Fruit fly (Drosophila melanogaster) whole organism, embryonic: ENCODE data around the gene CHOp24.

ENCODE experiments used
- ATbp ChIP-seq: fragments of 200-800 bp; sonication (Bioruptor generic); optimal IDR thresholded peaks from 2 replicates; lab custom pipeline; 2017; ENCODE audit warnings: missing biosample characterization, mild to moderate bottlenecking, missing genetic modification characterization, missing genetic modification reagents
- Atf-2 ChIP-seq: fragments of 200-800 bp; sonication (Bioruptor generic); optimal IDR thresholded peaks from 2 replicates; lab custom pipeline; 2016; ENCODE audit warnings: missing biosample characterization, missing genetic modification characterization
- C15 ChIP-seq: fragments of 200-800 bp; sonication (Bioruptor generic); IDR thresholded peaks from 3 replicates; pipeline ENCODE4 v1.3.6; 2022; ENCODE audit warnings: missing biosample characterization, missing genetic modification characterization
- CG1024 ChIP-seq: fragments of 200-800 bp; sonication (Bioruptor generic); IDR thresholded peaks from 2 replicates; pipeline ENCODE4 v1.3.6; 2022; ENCODE audit warnings: missing biosample characterization, missing genetic modification characterization
- CG10654 ChIP-seq: fragments of 200-800 bp; sonication (Bioruptor generic); optimal IDR thresholded peaks from 2 replicates; lab custom pipeline; 2016; ENCODE audit warnings: missing biosample characterization, missing genetic modification characterization
- CG12236 ChIP-seq: fragments of 200-800 bp; sonication (Bioruptor generic); optimal IDR thresholded peaks from 2 replicates; lab custom pipeline; 2016; ENCODE audit warnings: missing biosample characterization, missing genetic modification characterization
- CG13123 ChIP-seq: fragments of 200-800 bp; sonication (Bioruptor generic); optimal IDR thresholded peaks from 2 replicates; lab custom pipeline; 2016; ENCODE audit warnings: missing biosample characterization, missing genetic modification characterization
- CG14441 ChIP-seq: fragments of 200-800 bp; sonication (Bioruptor generic); IDR thresholded peaks from 2 replicates; pipeline ENCODE4 v1.3.6; 2022; ENCODE audit warnings: missing biosample characterization, missing genetic modification characterization
- CG15073 ChIP-seq: fragments of 200-800 bp; sonication (Bioruptor generic); optimal IDR thresholded peaks from 2 replicates; lab custom pipeline; 2016; ENCODE audit warnings: missing biosample characterization, missing genetic modification characterization
- CG15696 ChIP-seq: fragments of 200-800 bp; sonication (Bioruptor generic); optimal IDR thresholded peaks from 2 replicates; lab custom pipeline; 2019; ENCODE audit warnings: missing biosample characterization, mild to moderate bottlenecking, missing genetic modification characterization, moderate library complexity
- CG17612 ChIP-seq: fragments of 200-800 bp; sonication (Bioruptor generic); IDR thresholded peaks from 2 replicates; pipeline ENCODE4 v1.3.6; 2022; ENCODE audit warnings: missing biosample characterization, missing genetic modification characterization
- CG31365 ChIP-seq: fragments of 200-800 bp; sonication (Bioruptor generic); optimal IDR thresholded peaks from 2 replicates; lab custom pipeline; 2018; ENCODE audit warnings: missing biosample characterization, mild to moderate bottlenecking, missing genetic modification characterization
- CG32772 ChIP-seq: fragments of 200-800 bp; sonication (Bioruptor generic); IDR thresholded peaks from 2 replicates; pipeline ENCODE4 v1.3.6; 2022; ENCODE audit warnings: missing biosample characterization, missing genetic modification characterization
- CG3838 ChIP-seq: fragments of 200-800 bp; sonication (Bioruptor generic); optimal IDR thresholded peaks from 3 replicates; lab custom pipeline; 2016; ENCODE audit warnings: missing biosample characterization, missing genetic modification characterization
- CG3995 ChIP-seq: fragments of 200-800 bp; sonication (Bioruptor generic); optimal IDR thresholded peaks from 3 replicates; lab custom pipeline; 2016; ENCODE audit warnings: missing biosample characterization, missing genetic modification characterization
- CG6689 ChIP-seq: fragments of 200-800 bp; sonication (Bioruptor generic); IDR thresholded peaks from 2 replicates; pipeline ENCODE4 v1.3.6; 2022; ENCODE audit warnings: missing biosample characterization, missing genetic modification characterization
- CG6765 ChIP-seq: fragments of 200-800 bp; sonication (Bioruptor generic); optimal IDR thresholded peaks from 3 replicates; lab custom pipeline; 2017; ENCODE audit warnings: missing biosample characterization, mild to moderate bottlenecking, missing genetic modification characterization
- CG7556 ChIP-seq: fragments of 200-800 bp; sonication (Bioruptor generic); optimal IDR thresholded peaks from 2 replicates; lab custom pipeline; 2017; ENCODE audit warnings: missing biosample characterization, mild to moderate bottlenecking, missing genetic modification characterization
- CG8089 ChIP-seq: fragments of 200-800 bp; sonication (Bioruptor generic); optimal IDR thresholded peaks from 3 replicates; lab custom pipeline; 2016; ENCODE audit warnings: missing biosample characterization, missing genetic modification characterization
- CoRest ChIP-seq: fragments of 200-800 bp; sonication (Bioruptor generic); optimal IDR thresholded peaks from 3 replicates; lab custom pipeline; 2018; ENCODE audit warnings: missing biosample characterization, mild to moderate bottlenecking, missing genetic modification characterization, moderate library complexity
- Dbx ChIP-seq: fragments of 200-800 bp; sonication (Bioruptor generic); IDR thresholded peaks from 3 replicates; pipeline ENCODE4 v1.3.6; 2022; ENCODE audit warnings: missing biosample characterization, missing genetic modification characterization
- E2f2 ChIP-seq: fragments of 200-800 bp; sonication (Bioruptor generic); IDR thresholded peaks from 2 replicates; pipeline ENCODE4 v1.3.6; 2022; ENCODE audit warnings: missing biosample characterization, missing genetic modification characterization
- H2.0 ChIP-seq: fragments of 200-800 bp; sonication (Bioruptor generic); IDR thresholded peaks from 2 replicates; pipeline ENCODE4 v1.3.6; 2022; ENCODE audit warnings: missing biosample characterization, missing genetic modification characterization
- Lpt ChIP-seq: fragments of >200 bp; optimal IDR thresholded peaks from 2 replicates; lab custom pipeline; 2018; ENCODE audit warnings: missing biosample characterization, missing genetic modification characterization
- MBD-R2 ChIP-seq: fragments of 200-800 bp; sonication (Bioruptor generic); IDR thresholded peaks from 2 replicates; pipeline ENCODE4 v1.3.6; 2022; ENCODE audit warnings: missing biosample characterization, missing genetic modification characterization
- Mad ChIP-seq: fragments of 200-800 bp; sonication (Bioruptor generic); optimal IDR thresholded peaks from 2 replicates; lab custom pipeline; 2016; ENCODE audit warnings: missing biosample characterization, missing genetic modification characterization
- Max ChIP-seq: fragments of 200-800 bp; sonication (Bioruptor generic); optimal IDR thresholded peaks from 2 replicates; lab custom pipeline; 2016; ENCODE audit warnings: missing biosample characterization, mild to moderate bottlenecking, missing genetic modification characterization
- NC2α ChIP-seq: fragments of 200-800 bp; sonication (Bioruptor generic); optimal IDR thresholded peaks from 2 replicates; lab custom pipeline; 2016; ENCODE audit warnings: missing biosample characterization, missing genetic modification characterization
- NK7.1 ChIP-seq: fragments of 200-800 bp; sonication (Bioruptor generic); optimal IDR thresholded peaks from 3 replicates; lab custom pipeline; 2016; ENCODE audit warnings: missing biosample characterization, missing genetic modification characterization
- Nf-YB ChIP-seq: fragments of 200-800 bp; sonication (Bioruptor generic); optimal IDR thresholded peaks from 3 replicates; lab custom pipeline; 2019; ENCODE audit warnings: missing biosample characterization, mild to moderate bottlenecking, missing genetic modification characterization, moderate library complexity
- Pdp1 ChIP-seq, 2 experiments: fragments of 200-800 bp; sonication (Bioruptor generic); optimal IDR thresholded peaks; 3 replicates each; lab custom pipeline; 2016; ENCODE audit warnings: missing biosample characterization in 2 of 2, missing genetic modification characterization in 2 of 2, mild to moderate bottlenecking in 1 of 2, moderate library complexity in 1 of 2
- Ptx1 ChIP-seq: fragments of 200-800 bp; sonication (Bioruptor generic); IDR thresholded peaks from 2 replicates; pipeline ENCODE4 v1.3.6; 2022; ENCODE audit warnings: missing biosample characterization, missing genetic modification characterization
- cas ChIP-seq: fragments of 200-800 bp; sonication (Bioruptor generic); IDR thresholded peaks from 2 replicates; pipeline ENCODE4 v1.3.6; 2022; ENCODE audit warnings: missing biosample characterization, missing genetic modification characterization
- dm ChIP-seq: fragments of 200-800 bp; sonication (Bioruptor generic); optimal IDR thresholded peaks from 3 replicates; lab custom pipeline; 2016; ENCODE audit warnings: missing biosample characterization, missing genetic modification characterization
- dmrt99B ChIP-seq: fragments of 200-800 bp; sonication (Bioruptor generic); optimal IDR thresholded peaks from 2 replicates; lab custom pipeline; 2018; ENCODE audit warnings: missing biosample characterization, mild to moderate bottlenecking, missing genetic modification characterization, moderate library complexity
- dpn ChIP-seq, 2 experiments: fragments of 200-800 bp; sonication (Bioruptor generic); optimal IDR thresholded peaks; 3 replicates each; lab custom pipeline; 2016; ENCODE audit warnings: missing biosample characterization in 2 of 2, missing genetic modification characterization in 2 of 2
- fd64A ChIP-seq: fragments of 200-800 bp; sonication (Bioruptor generic); optimal IDR thresholded peaks from 3 replicates; lab custom pipeline; 2018; ENCODE audit warnings: missing biosample characterization, mild to moderate bottlenecking, missing genetic modification characterization
- fd96Cb ChIP-seq: fragments of 200-800 bp; sonication (Bioruptor generic); optimal IDR thresholded peaks from 2 replicates; lab custom pipeline; 2018; ENCODE audit warnings: missing biosample characterization, mild to moderate bottlenecking, missing genetic modification characterization, moderate library complexity
- ftz-f1 ChIP-seq: fragments of 200-800 bp; sonication (Bioruptor generic); optimal IDR thresholded peaks from 2 replicates; lab custom pipeline; 2016; ENCODE audit warnings: missing biosample characterization, missing genetic modification characterization
- gcm2 ChIP-seq: fragments of 200-800 bp; sonication (Bioruptor generic); optimal IDR thresholded peaks from 2 replicates; lab custom pipeline; 2016; ENCODE audit warnings: missing biosample characterization, missing genetic modification characterization
- grau ChIP-seq: fragments of 200-800 bp; optimal IDR thresholded peaks from 3 replicates; lab custom pipeline; 2019; ENCODE audit warnings: missing biosample characterization, mild to moderate bottlenecking, missing genetic modification characterization, moderate library complexity
- jigr1 ChIP-seq: fragments of 200-800 bp; sonication (Bioruptor generic); IDR thresholded peaks from 3 replicates; pipeline ENCODE4 v1.3.6; 2022; ENCODE audit warnings: missing biosample characterization, missing genetic modification characterization
- lola ChIP-seq, 3 experiments: fragments of >200 bp in 2 of 3; fragments of 200-800 bp in 1 of 3; sonication (Bioruptor generic) in 1 of 3; optimal IDR thresholded peaks; 2 replicates each; lab custom pipeline; 2017 to 2019; ENCODE audit warnings: missing biosample characterization in 3 of 3, missing genetic modification characterization in 3 of 3, mild to moderate bottlenecking in 1 of 3, moderate library complexity in 1 of 3
- ranshi ChIP-seq: fragments of 200-800 bp; sonication (Bioruptor generic); IDR thresholded peaks from 2 replicates; pipeline ENCODE4 v1.3.6; 2022; ENCODE audit warnings: missing biosample characterization, missing genetic modification characterization
- run ChIP-seq: fragments of 200-800 bp; sonication (Bioruptor generic); optimal IDR thresholded peaks from 3 replicates; lab custom pipeline; 2018; ENCODE audit warnings: missing biosample characterization, mild to moderate bottlenecking, missing genetic modification characterization
- sob ChIP-seq: fragments of 200-800 bp; sonication (Bioruptor generic); IDR thresholded peaks from 2 replicates; pipeline ENCODE4 v1.3.6; 2022; ENCODE audit warnings: missing biosample characterization, missing genetic modification characterization
- tgo ChIP-seq: fragments of 200-800 bp; sonication (Bioruptor generic); IDR thresholded peaks from 3 replicates; pipeline ENCODE4 v1.3.6; 2022; ENCODE audit warnings: missing biosample characterization, missing genetic modification characterization
- tll ChIP-seq, 2 experiments: fragments of 200-800 bp in 1 of 2; fragments of >200 bp in 1 of 2; sonication (Bioruptor generic) in 1 of 2; optimal IDR thresholded peaks; 2 replicates each; lab custom pipeline; 2017 to 2019; ENCODE audit warnings: missing biosample characterization in 2 of 2, missing genetic modification characterization in 2 of 2, mild to moderate bottlenecking in 1 of 2, moderate library complexity in 1 of 2
- tx ChIP-seq: fragments of 200-800 bp; sonication (Bioruptor generic); optimal IDR thresholded peaks from 2 replicates; lab custom pipeline; 2016; ENCODE audit warnings: missing biosample characterization, missing genetic modification characterization
- unpg ChIP-seq: fragments of 200-800 bp; sonication (Bioruptor generic); optimal IDR thresholded peaks from 3 replicates; lab custom pipeline; 2018; ENCODE audit warnings: missing biosample characterization, mild to moderate bottlenecking, missing genetic modification characterization, moderate library complexity
- zen ChIP-seq: fragments of 200-800 bp; sonication (Bioruptor generic); optimal IDR thresholded peaks from 3 replicates; lab custom pipeline; 2018; ENCODE audit warnings: missing biosample characterization, mild to moderate bottlenecking, missing genetic modification characterization, moderate library complexity
- zf30C ChIP-seq: fragments of 200-800 bp; sonication (Bioruptor generic); optimal IDR thresholded peaks from 3 replicates; lab custom pipeline; 2018; ENCODE audit warnings: missing biosample characterization, mild to moderate bottlenecking, missing genetic modification characterization

The CHOp24 gene

DNA sequence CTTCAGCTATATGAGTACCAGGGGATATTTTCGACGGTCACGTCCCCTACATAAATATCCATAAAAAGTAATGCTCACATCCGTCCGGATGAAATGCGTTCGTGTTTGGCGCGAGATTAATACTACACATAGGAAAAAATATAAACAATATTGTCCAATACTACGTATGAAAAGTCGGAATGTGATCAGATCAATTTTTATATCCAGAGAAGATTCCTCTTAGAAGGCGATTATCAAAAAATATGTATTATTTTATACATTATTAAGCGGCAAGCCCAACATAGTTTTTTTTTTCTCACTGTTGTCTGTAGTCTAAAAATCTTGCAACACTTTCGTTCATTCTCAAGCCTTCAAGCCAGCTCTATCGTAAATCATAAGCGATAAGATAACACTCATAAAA lies 33.3 kb downstream of the CHOp24 start (continued):
- TF ChIP-seq MBD-R2 (GFP tag; lab: Robert Waterston, UW) (no peak), CG6765 (GFP tag; lab: Kevin White, UChicago) (no peak), jigr1 (GFP tag; lab: Robert Waterston, UW) (no peak), Atf-2 (GFP tag; lab: Kevin White, UChicago) (no peak), unpg (peak; percentile 19), ATbp (GFP tag; lab: Kevin White, UChicago) (peak; percentile 17), tx (GFP tag; lab: Kevin White, UChicago) (no peak), dmrt99B (peak; percentile 40), tll (GFP tag; optimal IDR thresholded peaks at IDR 0.05; lab: Kevin White, UChicago) (no peak), CG15696 (peak; percentile 57), H2.0 (GFP tag; lab: Robert Waterston, UW) (no peak), CG31365 (tag; lab: Kevin White, UChicago) (no peak), CG14441 (0 out of 2 replicates have a peak, but pooled peaks have one; percentile 26), Ptx1 (GFP tag; lab: Robert Waterston, UW) (peak; percentile 48), tgo (0 out of 3 replicates have a peak, but pooled peaks have one; percentile 36), sob (GFP tag; lab: Robert Waterston, UW) (no peak), CoRest (tag; lab: Kevin White, UChicago) (peak; percentile 23), CG3995 (GFP tag; lab: Kevin White, UChicago) (no peak), CG6689 (GFP tag; lab: Robert Waterston, UW) (peak; percentile 27; the same call in 1 of the 2 replicates), NC2α (GFP tag; lab: Kevin White, UChicago) (no peak), Max (GFP tag; lab: Kevin White, UChicago) (no peak), zen (no peak), CG8089 (GFP tag; lab: Kevin White, UChicago) (no peak), fd64A (GFP tag; lab: Kevin White, UChicago) (no peak), run (tag; lab: Kevin White, UChicago) (no peak), CG32772 (GFP tag; lab: Robert Waterston, UW) (0 out of 2 replicates have a peak, but pooled peaks have one; percentile 23), ftz-f1 (GFP tag; lab: Kevin White, UChicago) (no peak), Dbx (GFP tag; lab: Robert Waterston, UW) (no peak), fd96Cb (peak; percentile 17), gcm2 (no peak), lola (GFP tag; optimal IDR thresholded peaks at IDR 0.05; lab: Kevin White, UChicago) (peak in 1 of 3 experiments; percentile 47), Lpt (GFP tag; lab: Kevin White, UChicago) (no peak), cas (no peak), CG17612 (GFP tag; lab: Robert Waterston, UW) (no peak), dpn (GFP tag; optimal IDR thresholded peaks at IDR 0.05; lab: Kevin White, UChicago) (no peak), Mad (GFP tag; lab: Kevin White, UChicago) (no peak), E2f2 (GFP tag; lab: Robert Waterston, UW) (no peak), NK7.1 (GFP tag; lab: Kevin White, UChicago) (no peak), Pdp1 (GFP tag; optimal IDR thresholded peaks at IDR 0.05; lab: Kevin White, UChicago) (peak in 1 of 2 experiments; percentile 5), dm (no peak), CG7556 (GFP tag; lab: Kevin White, UChicago) (peak; percentile 15), grau (tag; lab: Kevin White, UChicago) (peak; percentile 27), CG10654 (GFP tag; lab: Kevin White, UChicago) (no peak), Nf-YB (GFP tag; lab: Kevin White, UChicago) (no peak), CG15073 (GFP tag; lab: Kevin White, UChicago) (no peak), C15 (no peak), CG3838 (GFP tag; lab: Kevin White, UChicago) (no peak), CG1024 (GFP tag; lab: Robert Waterston, UW) (peak; percentile 44; the same call in 1 of the 2 replicates), ranshi (GFP tag; lab: Robert Waterston, UW) (0 out of 2 replicates have a peak, but pooled peaks have one; percentile 29), CG13123 (GFP tag; lab: Kevin White, UChicago) (no peak), zf30C (GFP tag; lab: Kevin White, UChicago) (peak; percentile 17), CG12236 (GFP tag; lab: Kevin White, UChicago) (no peak)
